Fruit fly (Drosophila melanogaster): ENCODE measurements around the gene CG13474.

The CG13474 gene

DNA sequence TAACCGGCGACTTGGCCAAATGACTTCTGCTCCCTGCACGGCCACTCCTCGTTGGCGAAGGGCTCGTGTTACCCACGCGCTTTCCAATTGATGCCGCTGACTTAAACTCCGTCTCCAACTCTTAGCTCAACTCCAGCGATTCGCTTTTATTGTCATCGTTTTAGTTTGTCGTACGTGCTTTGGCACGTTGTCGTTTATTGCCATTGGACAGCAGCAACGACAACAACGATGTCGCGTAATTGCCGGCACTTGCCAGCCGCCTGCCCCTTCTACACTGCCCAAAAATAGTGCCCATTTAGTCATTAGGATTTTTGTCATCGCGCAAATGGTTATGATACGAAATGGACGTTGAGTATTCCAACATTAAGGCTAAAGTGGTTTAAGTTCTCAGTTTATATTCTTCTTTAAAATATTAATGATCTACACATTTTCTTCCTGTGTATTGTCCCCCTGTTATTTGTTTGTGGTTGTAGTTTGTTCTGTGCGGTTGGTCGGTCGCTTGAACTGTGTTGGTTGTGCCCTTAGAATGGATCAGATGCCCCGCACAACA, 31.0 kb downstream of the CG13474 start (continued):
- peak in 1 of 3 experiments; percentile 60 for TF ChIP-seq Stat92E (GFP tag; optimal IDR thresholded peaks at IDR 0.05)
- TF ChIP-seq Lhr (GFP tag; optimal IDR thresholded peaks at IDR 0.05), result peak; percentile 78
- peak; percentile 78 for TF ChIP-seq CG6683 (GFP tag; optimal IDR thresholded peaks at IDR 0.05)
- no peak for TF ChIP-seq CG1832 (GFP tag; optimal IDR thresholded peaks at IDR 0.05)
- peak; percentile 86 for TF ChIP-seq NC2α (GFP tag; optimal IDR thresholded peaks at IDR 0.05)
- peak; percentile 79 for TF ChIP-seq CG8359 (GFP tag; optimal IDR thresholded peaks at IDR 0.05; ENCODE audit: borderline replicate concordance)
- TF ChIP-seq Vsx1 (GFP tag; optimal IDR thresholded peaks at IDR 0.05), result peak; percentile 75
- TF ChIP-seq CTCF (GFP tag; optimal IDR thresholded peaks at IDR 0.05), result peak; percentile 62
- TF ChIP-seq esg (GFP tag; conservative IDR thresholded peaks at IDR 0.05), result peak; percentile 83
- peak; percentile 80 for TF ChIP-seq Sox100B (GFP tag; optimal IDR thresholded peaks at IDR 0.05)
- peak in 1 of 3 experiments; percentile 89 for TF ChIP-seq lola (GFP tag; optimal IDR thresholded peaks at IDR 0.05)
- TF ChIP-seq rib (GFP tag; IDR thresholded peaks at IDR 0.05), result peak; percentile 57
- TF ChIP-seq vnd (GFP tag; IDR thresholded peaks at IDR 0.05; ENCODE audit: partially characterized antibody), result no peak
- peak; percentile 83 for TF ChIP-seq CG13775 (GFP tag; optimal IDR thresholded peaks at IDR 0.05)
- peak; percentile 49 for TF ChIP-seq Fer2 (tag; optimal IDR thresholded peaks at IDR 0.05)
- peak; percentile 88 for TF ChIP-seq CG8089 (GFP tag; optimal IDR thresholded peaks at IDR 0.05)
- peak; percentile 68 for TF ChIP-seq CG8290 (GFP tag; optimal IDR thresholded peaks at IDR 0.05)
- peak; percentile 20 to 90 for TF ChIP-seq CG8290 (tag; optimal IDR thresholded peaks at IDR 0.05)
- TF ChIP-seq inv (GFP tag; IDR thresholded peaks at IDR 0.05; ENCODE audit: partially characterized antibody), result no peak
- no peak for TF ChIP-seq ato (GFP tag; IDR thresholded peaks at IDR 0.05; ENCODE audit: partially characterized antibody)
- TF ChIP-seq cg (GFP tag; optimal IDR thresholded peaks at IDR 0.05), result no peak
- peak; percentile 86 for TF ChIP-seq CG17385 (GFP tag; optimal IDR thresholded peaks at IDR 0.05)
- peak; percentile 72 for TF ChIP-seq CG7372 (GFP tag; IDR thresholded peaks at IDR 0.05)
- peak; percentile 61 for TF ChIP-seq grn (GFP tag; optimal IDR thresholded peaks at IDR 0.05)
- peak; percentile 47 for TF ChIP-seq MESR4 (GFP tag; optimal IDR thresholded peaks at IDR 0.05)
- peak; percentile 90 for TF ChIP-seq caup (GFP tag; optimal IDR thresholded peaks at IDR 0.05; ENCODE audit: severe bottlenecking)
- TF ChIP-seq cwo (GFP tag; optimal IDR thresholded peaks at IDR 0.05), result peak; percentile 76
- TF ChIP-seq tna (GFP tag; IDR thresholded peaks at IDR 0.05; ENCODE audit: partially characterized antibody), result no peak
- peak; percentile 85 for TF ChIP-seq Asciz (GFP tag; optimal IDR thresholded peaks at IDR 0.05)
- no peak for TF ChIP-seq Lim3 (GFP tag; IDR thresholded peaks at IDR 0.05)
- peak; percentile 54 for TF ChIP-seq schlank (tag; optimal IDR thresholded peaks at IDR 0.05)
- TF ChIP-seq Mrtf (GFP tag; IDR thresholded peaks at IDR 0.05), result peak; percentile 77
- TF ChIP-seq jumu (GFP tag; optimal IDR thresholded peaks at IDR 0.05), result peak; percentile 83
- TF ChIP-seq z (GFP tag; IDR thresholded peaks at IDR 0.05), result no peak
- TF ChIP-seq Awh (GFP tag; IDR thresholded peaks at IDR 0.05), result peak; percentile 84
- TF ChIP-seq Six4 (GFP tag; optimal IDR thresholded peaks at IDR 0.05), result peak; percentile 88
- TF ChIP-seq oc (tag; optimal IDR thresholded peaks at IDR 0.05), result peak; percentile 90
- peak; percentile 85 for TF ChIP-seq CG3281 (GFP tag; optimal IDR thresholded peaks at IDR 0.05)
- peak; percentile 68 for TF ChIP-seq CG17912 (GFP tag; optimal IDR thresholded peaks at IDR 0.05)
- peak; percentile 58 for TF ChIP-seq CG6854 (GFP tag; optimal IDR thresholded peaks at IDR 0.05)
- TF ChIP-seq CG9437 (GFP tag; optimal IDR thresholded peaks at IDR 0.05), result peak; percentile 72
- peak; percentile 81 for TF ChIP-seq CG9817 (tag; optimal IDR thresholded peaks at IDR 0.05)
- TF ChIP-seq Ada2b (GFP tag; IDR thresholded peaks at IDR 0.05), result peak; percentile 79
- TF ChIP-seq Sry-δ (GFP tag; optimal IDR thresholded peaks at IDR 0.05), result peak; percentile 50
- TF ChIP-seq CG3847 (GFP tag; IDR thresholded peaks at IDR 0.05), result peak; percentile 76
- TF ChIP-seq dati (GFP tag; IDR thresholded peaks at IDR 0.05), result peak; percentile 64
- peak; percentile 27 for TF ChIP-seq lbe (GFP tag; optimal IDR thresholded peaks at IDR 0.05)
- TF ChIP-seq pzg (GFP tag; optimal IDR thresholded peaks at IDR 0.05), result no peak
- peak; percentile 53 for TF ChIP-seq CG4328 (GFP tag; optimal IDR thresholded peaks at IDR 0.05)

Measured in whole organism, embryonic.